Worm (Caenorhabditis elegans): Measurements from ENCODE around the gene exos-8.

The exos-8 gene

ce11 chrII:6742614-6743013 lies 1.1 kb downstream of the exos-8 start, which contains the start of gene F41G3.6:
Gene F41G3.6 (plus strand): TSS chrII:6742914.
- TF ChIP-seq nhr-25 (tag; optimal IDR thresholded peaks at IDR 0.05) = no peak
- TF ChIP-seq nhr-28 (tag; optimal IDR thresholded peaks at IDR 0.05) = no peak
- no peak for TF ChIP-seq sea-2 (GFP tag; optimal IDR thresholded peaks at IDR 0.05)
- no peak for TF ChIP-seq nhr-23 (tag; optimal IDR thresholded peaks at IDR 0.05)
- no peak for TF ChIP-seq ama-1 (optimal IDR thresholded peaks at IDR 0.05)
- no peak for TF ChIP-seq egl-5 (tag; optimal IDR thresholded peaks at IDR 0.05)
- no peak for TF ChIP-seq elt-2 (tag; optimal IDR thresholded peaks at IDR 0.05)
- no peak for TF ChIP-seq ztf-4 (tag; optimal IDR thresholded peaks at IDR 0.05)
- no peak for TF ChIP-seq egl-27 (tag; optimal IDR thresholded peaks at IDR 0.05)
- no peak for TF ChIP-seq skn-1 (tag; optimal IDR thresholded peaks at IDR 0.05)
- TF ChIP-seq zag-1 (tag; optimal IDR thresholded peaks at IDR 0.05) = no peak
- no peak for TF ChIP-seq lsy-12 (tag; optimal IDR thresholded peaks at IDR 0.05)
- TF ChIP-seq mdl-1 (tag; optimal IDR thresholded peaks at IDR 0.05) = no peak
- TF ChIP-seq nhr-77 (tag; optimal IDR thresholded peaks at IDR 0.05) = no peak
- TF ChIP-seq pha-4 (tag; optimal IDR thresholded peaks at IDR 0.05) = no peak
- TF ChIP-seq nhr-12 (tag; optimal IDR thresholded peaks at IDR 0.05) = no peak
- no peak for TF ChIP-seq fos-1 (tag; optimal IDR thresholded peaks at IDR 0.05)
- TF ChIP-seq eor-1 (tag; optimal IDR thresholded peaks at IDR 0.05) = no peak
- no peak for TF ChIP-seq ZK546.5 (tag; optimal IDR thresholded peaks at IDR 0.05)

ce11 chrII:6744648-6745047 lies 3.2 kb downstream of the exos-8 start, which contains the start of gene ins-15:
Gene ins-15 (minus strand): TSS chrII:6744748.
- no peak for TF ChIP-seq nhr-28 (tag; optimal IDR thresholded peaks at IDR 0.05)
- TF ChIP-seq pha-4 (tag; optimal IDR thresholded peaks at IDR 0.05) = no peak
- no peak for TF ChIP-seq ceh-82 (tag; optimal IDR thresholded peaks at IDR 0.05)
- no peak for TF ChIP-seq lsy-12 (tag; optimal IDR thresholded peaks at IDR 0.05)
- no peak for TF ChIP-seq nfya-1 (tag; optimal IDR thresholded peaks at IDR 0.05; ENCODE audit: insufficient read depth)
- TF ChIP-seq fos-1 (tag; optimal IDR thresholded peaks at IDR 0.05) = no peak
- TF ChIP-seq daf-12 (tag; optimal IDR thresholded peaks at IDR 0.05) = no peak
- TF ChIP-seq ceh-9 (tag; optimal IDR thresholded peaks at IDR 0.05) = no peak
- no peak for TF ChIP-seq R02D3.7 (tag; optimal IDR thresholded peaks at IDR 0.05)
- TF ChIP-seq lin-39 (tag; optimal IDR thresholded peaks at IDR 0.05) = no peak
- TF ChIP-seq nhr-25 (tag; optimal IDR thresholded peaks at IDR 0.05) = no peak
- TF ChIP-seq pqm-1 (tag; optimal IDR thresholded peaks at IDR 0.05) = no peak
- TF ChIP-seq unc-62 (GFP tag; optimal IDR thresholded peaks at IDR 0.05) = no peak
- no peak for TF ChIP-seq ztf-4 (tag; optimal IDR thresholded peaks at IDR 0.05)
- TF ChIP-seq nhr-23 (tag; optimal IDR thresholded peaks at IDR 0.05) = no peak
- TF ChIP-seq nhr-76 (tag; optimal IDR thresholded peaks at IDR 0.05) = no peak
- no peak for TF ChIP-seq elt-2 (tag; optimal IDR thresholded peaks at IDR 0.05)
- TF ChIP-seq jun-1 (tag; optimal IDR thresholded peaks at IDR 0.05) = no peak
- no peak for TF ChIP-seq aly-2 (tag; optimal IDR thresholded peaks at IDR 0.05)

- TF ChIP-seq sea-2 (GFP tag; optimal IDR thresholded peaks at IDR 0.05) (no peak), ama-1 (optimal IDR thresholded peaks at IDR 0.05) (no peak), fkh-2 (tag; optimal IDR thresholded peaks at IDR 0.05) (no peak), elt-2 (tag; optimal IDR thresholded peaks at IDR 0.05) (no peak), nhr-28 (tag; optimal IDR thresholded peaks at IDR 0.05) (no peak), nhr-11 (tag; optimal IDR thresholded peaks at IDR 0.05) (no peak), ceh-16 (tag; optimal IDR thresholded peaks at IDR 0.05) (no peak), nhr-23 (tag; optimal IDR thresholded peaks at IDR 0.05) (no peak), lin-39 (tag; optimal IDR thresholded peaks at IDR 0.05) (no peak), nhr-76 (tag; optimal IDR thresholded peaks at IDR 0.05) (no peak), elt-1 (tag; optimal IDR thresholded peaks at IDR 0.05) (no peak)
Observed at ce11 chrII:6745783-6746182, 4.3 kb downstream of the exos-8 start, which contains the start of gene ins-14. Gene ins-14 (minus strand): TSS chrII:6745814.

- TF ChIP-seq ama-1 (optimal IDR thresholded peaks at IDR 0.05) = no peak
- TF ChIP-seq nhr-43 (tag; optimal IDR thresholded peaks at IDR 0.05; ENCODE audit: poor library complexity, severe bottlenecking) = no peak
- TF ChIP-seq daf-12 (tag; optimal IDR thresholded peaks at IDR 0.05) = no peak
- no peak for TF ChIP-seq lin-15B (tag; optimal IDR thresholded peaks at IDR 0.05)
- TF ChIP-seq tbx-2 (tag; optimal IDR thresholded peaks at IDR 0.05) = no peak
- TF ChIP-seq fkh-2 (tag; optimal IDR thresholded peaks at IDR 0.05) = no peak
- no peak for TF ChIP-seq jun-1 (tag; optimal IDR thresholded peaks at IDR 0.05)
- TF ChIP-seq nhr-76 (tag; optimal IDR thresholded peaks at IDR 0.05) = no peak
- TF ChIP-seq unc-39 (tag; optimal IDR thresholded peaks at IDR 0.05) = no peak
- TF ChIP-seq ztf-4 (tag; optimal IDR thresholded peaks at IDR 0.05) = no peak
- no peak for TF ChIP-seq aly-2 (tag; optimal IDR thresholded peaks at IDR 0.05)
- TF ChIP-seq egl-5 (tag; optimal IDR thresholded peaks at IDR 0.05) = no peak
- no peak for TF ChIP-seq nfya-1 (tag; optimal IDR thresholded peaks at IDR 0.05; ENCODE audit: insufficient read depth)
- no peak for TF ChIP-seq ztf-11 (tag; optimal IDR thresholded peaks at IDR 0.05)
- TF ChIP-seq nhr-77 (tag; optimal IDR thresholded peaks at IDR 0.05) = no peak
- TF ChIP-seq egl-27 (tag; optimal IDR thresholded peaks at IDR 0.05) = no peak
Observed at ce11 chrII:6746404-6746803, 4.9 kb downstream of the exos-8 start, which contains the start of gene F41G3.5. Gene F41G3.5 (plus strand): TSS chrII:6746704.
